Worm (Caenorhabditis elegans) whole organism, L4/young adult: ENCODE data around the gene Y39A3A.4.

Experiments
- dao-5 ChIP-seq: sonication (generic microtip); optimal IDR thresholded peaks from 2 replicates; lab custom pipeline; 2016; ENCODE audit warnings: missing genotype, missing genetic modification characterization, moderate library complexity, missing compliant biosample characterization
- him-1 ChIP-seq: sonication (generic microtip); optimal IDR thresholded peaks from 2 replicates; lab custom pipeline; 2016; ENCODE audit warnings: missing genotype, missing genetic modification reagents, missing genetic modification characterization, missing compliant biosample characterization

ce11 chrIII:2101310-2101709 is 24.9 kb upstream of the Y39A3A.4 start:
- TF ChIP-seq him-1 (tag; lab: Kevin White, UChicago) (no peak), dao-5 (no peak)
